Worm (Caenorhabditis elegans): ENCODE measurements around the gene skr-16.

skr-16 gene

DNA sequence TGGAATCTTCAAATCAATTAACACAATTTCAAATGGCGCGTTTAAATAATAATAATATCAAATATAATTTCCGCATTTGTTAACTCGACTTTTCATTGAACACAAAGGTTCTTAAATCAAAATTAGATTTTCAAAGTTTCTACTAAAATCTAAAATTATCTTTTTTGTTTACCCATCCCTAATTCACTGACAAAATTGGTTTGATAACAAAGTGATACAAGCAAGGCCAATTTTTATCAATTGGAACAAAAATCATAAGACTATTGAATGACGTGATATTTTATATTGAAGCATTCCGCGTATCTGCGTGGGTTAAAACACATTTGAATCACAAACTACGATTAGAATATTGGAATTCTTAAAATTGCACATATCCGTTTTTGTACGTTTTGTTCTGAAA lies 21.9 kb downstream of the skr-16 start:
- TF ChIP-seq ztf-23 (GFP tag; IDR thresholded peaks at IDR 0.05), result no peak
- no peak for TF ChIP-seq ztf-29 (GFP tag; IDR thresholded peaks at IDR 0.05)
- no peak for TF ChIP-seq T22C8.4 (GFP tag; IDR thresholded peaks at IDR 0.05)
- no peak for TF ChIP-seq ref-1 (GFP tag; conservative IDR thresholded peaks at IDR 0.05)
- no peak for TF ChIP-seq cog-1 (tag; optimal IDR thresholded peaks at IDR 0.05)
- TF ChIP-seq med-1 (GFP tag; optimal IDR thresholded peaks at IDR 0.05; ENCODE audit: insufficient read depth), result no peak
- no peak for TF ChIP-seq tab-1 (GFP tag; IDR thresholded peaks at IDR 0.05)
- TF ChIP-seq klf-2 (GFP tag; conservative IDR thresholded peaks at IDR 0.05), result no peak
- TF ChIP-seq flt-1 (GFP tag; IDR thresholded peaks at IDR 0.05), result no peak

DNA sequence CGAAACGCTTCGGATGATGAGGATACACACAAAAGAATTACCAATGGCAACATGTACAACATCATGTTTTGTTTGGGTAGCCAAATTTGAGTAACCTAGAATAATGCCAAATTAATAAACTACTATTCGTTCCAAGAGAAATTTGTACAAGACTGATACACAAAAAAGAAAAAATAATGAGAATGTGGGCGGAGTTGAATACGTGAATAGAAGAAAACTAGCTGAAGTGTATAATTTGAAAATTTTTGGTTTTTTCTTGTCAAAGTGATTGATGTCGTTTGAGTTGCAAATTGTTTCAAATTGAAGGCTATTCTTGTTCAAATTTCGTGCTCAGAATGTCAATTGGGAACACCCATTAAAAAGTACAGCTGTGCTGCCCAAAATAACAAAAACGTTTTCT lies 23.2 kb downstream of the skr-16 start, which contains the start of gene R13A1.5:
R13A1.5 (minus strand) TSS at position 101 of the 400 bp plus-strand sequence.
- TF ChIP-seq T22C8.4 (GFP tag; IDR thresholded peaks at IDR 0.05) (no peak), tab-1 (GFP tag; IDR thresholded peaks at IDR 0.05) (no peak), flt-1 (GFP tag; IDR thresholded peaks at IDR 0.05) (no peak), ref-1 (GFP tag; conservative IDR thresholded peaks at IDR 0.05) (no peak), ztf-29 (GFP tag; IDR thresholded peaks at IDR 0.05) (no peak), klf-2 (GFP tag; conservative IDR thresholded peaks at IDR 0.05) (no peak), cog-1 (tag; optimal IDR thresholded peaks at IDR 0.05) (no peak), med-1 (GFP tag; optimal IDR thresholded peaks at IDR 0.05; ENCODE audit: insufficient read depth) (no peak), ztf-23 (GFP tag; IDR thresholded peaks at IDR 0.05) (no peak)

DNA sequence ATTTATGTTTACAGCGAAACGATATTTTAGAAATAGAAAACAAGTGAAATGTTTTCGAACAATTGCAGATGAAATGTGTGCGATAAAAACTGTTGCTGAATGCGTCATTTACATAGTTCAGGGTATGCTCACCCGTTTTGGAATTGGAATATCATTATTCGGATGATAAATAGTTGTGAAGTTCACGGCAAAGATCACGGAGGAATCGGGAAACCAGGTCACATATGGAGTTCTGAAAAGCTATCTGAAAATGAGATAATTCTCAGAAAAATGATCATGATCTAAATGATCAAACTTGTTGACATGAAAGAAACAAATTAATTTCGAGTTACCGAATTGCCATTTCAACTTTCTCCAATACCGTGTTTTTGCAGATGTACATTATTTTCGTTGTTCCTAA lies 27.2 kb downstream of the skr-16 start, which contains the start of gene best-16:
best-16 (minus strand) TSS at position 101 of the 400 bp plus-strand sequence.
- TF ChIP-seq ztf-29 (GFP tag; IDR thresholded peaks at IDR 0.05), result no peak
- no peak for TF ChIP-seq klf-2 (GFP tag; conservative IDR thresholded peaks at IDR 0.05)
- no peak for TF ChIP-seq tab-1 (GFP tag; IDR thresholded peaks at IDR 0.05)
- TF ChIP-seq med-1 (GFP tag; optimal IDR thresholded peaks at IDR 0.05; ENCODE audit: insufficient read depth), result no peak
- TF ChIP-seq T22C8.4 (GFP tag; IDR thresholded peaks at IDR 0.05), result no peak
- no peak for TF ChIP-seq ztf-23 (GFP tag; IDR thresholded peaks at IDR 0.05)
- TF ChIP-seq flt-1 (GFP tag; IDR thresholded peaks at IDR 0.05), result no peak
- TF ChIP-seq cog-1 (tag; optimal IDR thresholded peaks at IDR 0.05), result no peak
- no peak for TF ChIP-seq ref-1 (GFP tag; conservative IDR thresholded peaks at IDR 0.05)

DNA sequence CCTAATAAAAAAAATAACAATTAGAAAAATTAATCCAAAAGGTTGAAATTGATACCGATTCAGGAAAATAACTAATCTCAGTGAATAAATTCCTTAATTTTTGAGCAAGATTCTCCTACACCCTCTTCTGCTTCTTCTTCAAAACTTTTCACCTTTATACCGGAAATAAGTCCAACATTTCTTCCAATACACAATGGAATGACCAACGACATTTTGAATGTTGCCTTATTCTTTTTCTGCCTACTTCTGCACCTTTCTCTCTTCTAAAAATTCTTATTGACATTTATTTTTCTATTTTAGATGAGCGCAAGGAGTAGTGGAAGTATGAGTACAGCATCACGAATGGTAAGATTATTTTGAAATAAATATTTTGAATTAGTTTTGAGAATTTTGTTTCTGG lies 28.3 kb downstream of the skr-16 start, which contains the start of gene unc-8:
unc-8 (plus strand) TSS at position 301 of the 400 bp plus-strand sequence.
- TF ChIP-seq ztf-29 (GFP tag; IDR thresholded peaks at IDR 0.05), result no peak
- no peak for TF ChIP-seq cog-1 (tag; optimal IDR thresholded peaks at IDR 0.05)
- TF ChIP-seq ztf-23 (GFP tag; IDR thresholded peaks at IDR 0.05), result no peak
- TF ChIP-seq klf-2 (GFP tag; conservative IDR thresholded peaks at IDR 0.05), result no peak
- no peak for TF ChIP-seq ref-1 (GFP tag; conservative IDR thresholded peaks at IDR 0.05)
- TF ChIP-seq flt-1 (GFP tag; IDR thresholded peaks at IDR 0.05), result no peak
- no peak for TF ChIP-seq tab-1 (GFP tag; IDR thresholded peaks at IDR 0.05)
- no peak for TF ChIP-seq T22C8.4 (GFP tag; IDR thresholded peaks at IDR 0.05)
- no peak for TF ChIP-seq med-1 (GFP tag; optimal IDR thresholded peaks at IDR 0.05; ENCODE audit: insufficient read depth)

DNA sequence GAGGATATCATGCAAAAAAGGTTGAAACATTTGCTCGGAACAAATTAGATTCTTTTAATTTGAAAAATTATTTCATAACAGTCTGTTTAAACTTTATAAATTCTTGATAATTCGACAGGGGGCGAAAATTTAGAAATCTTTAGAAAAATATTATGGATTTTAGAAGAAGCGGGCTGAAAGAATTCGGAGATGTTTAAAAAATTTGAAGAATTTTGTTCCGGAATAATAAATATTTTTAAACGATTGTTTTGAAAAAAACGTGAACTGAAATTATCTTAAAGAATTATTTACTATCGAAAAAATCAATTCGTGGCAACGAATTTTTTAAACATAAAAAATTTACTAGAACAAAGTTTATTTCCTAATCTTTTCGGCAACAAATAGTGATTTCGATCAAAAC lies 35.2 kb downstream of the skr-16 start, which contains the start of gene R13A1.3:
R13A1.3 (plus strand) TSS at position 301 of the 400 bp plus-strand sequence.
- TF ChIP-seq flt-1 (GFP tag; IDR thresholded peaks at IDR 0.05) (no peak), tab-1 (GFP tag; IDR thresholded peaks at IDR 0.05) (no peak), ztf-29 (GFP tag; IDR thresholded peaks at IDR 0.05) (no peak), T22C8.4 (GFP tag; IDR thresholded peaks at IDR 0.05) (no peak), klf-2 (GFP tag; conservative IDR thresholded peaks at IDR 0.05) (no peak), ref-1 (GFP tag; conservative IDR thresholded peaks at IDR 0.05) (no peak), med-1 (GFP tag; optimal IDR thresholded peaks at IDR 0.05; ENCODE audit: insufficient read depth) (no peak), cog-1 (tag; optimal IDR thresholded peaks at IDR 0.05) (no peak), ztf-23 (GFP tag; IDR thresholded peaks at IDR 0.05) (no peak)

DNA sequence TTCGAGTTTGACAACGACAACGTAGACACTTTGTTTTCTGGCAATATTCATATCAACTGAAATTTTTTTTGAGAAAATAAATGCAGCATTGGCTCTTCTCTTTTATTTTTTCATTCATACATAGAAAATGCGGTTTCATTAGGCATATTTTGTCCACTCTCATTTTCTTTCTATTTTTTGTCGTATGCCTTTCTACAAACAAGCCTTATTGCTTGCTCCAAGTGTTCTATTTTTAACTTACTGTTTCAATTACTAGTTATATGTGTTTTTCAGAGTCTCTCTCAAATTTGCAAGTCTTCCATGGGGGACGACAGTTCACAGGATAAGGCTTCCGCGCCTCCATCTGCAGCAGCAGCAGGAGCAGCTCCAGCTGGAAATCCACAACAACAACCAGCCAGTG lies 37.5 kb downstream of the skr-16 start, which contains the start of gene kcc-1:
kcc-1 (plus strand) TSS at position 301 of the 400 bp plus-strand sequence.
- no peak for TF ChIP-seq flt-1 (GFP tag; IDR thresholded peaks at IDR 0.05)
- no peak for TF ChIP-seq ref-1 (GFP tag; conservative IDR thresholded peaks at IDR 0.05)
- TF ChIP-seq ztf-29 (GFP tag; IDR thresholded peaks at IDR 0.05), result no peak
- no peak for TF ChIP-seq ztf-23 (GFP tag; IDR thresholded peaks at IDR 0.05)
- no peak for TF ChIP-seq med-1 (GFP tag; optimal IDR thresholded peaks at IDR 0.05; ENCODE audit: insufficient read depth)
- no peak for TF ChIP-seq klf-2 (GFP tag; conservative IDR thresholded peaks at IDR 0.05)
- TF ChIP-seq tab-1 (GFP tag; IDR thresholded peaks at IDR 0.05), result no peak
- TF ChIP-seq cog-1 (tag; optimal IDR thresholded peaks at IDR 0.05), result no peak
- TF ChIP-seq T22C8.4 (GFP tag; IDR thresholded peaks at IDR 0.05), result no peak

DNA sequence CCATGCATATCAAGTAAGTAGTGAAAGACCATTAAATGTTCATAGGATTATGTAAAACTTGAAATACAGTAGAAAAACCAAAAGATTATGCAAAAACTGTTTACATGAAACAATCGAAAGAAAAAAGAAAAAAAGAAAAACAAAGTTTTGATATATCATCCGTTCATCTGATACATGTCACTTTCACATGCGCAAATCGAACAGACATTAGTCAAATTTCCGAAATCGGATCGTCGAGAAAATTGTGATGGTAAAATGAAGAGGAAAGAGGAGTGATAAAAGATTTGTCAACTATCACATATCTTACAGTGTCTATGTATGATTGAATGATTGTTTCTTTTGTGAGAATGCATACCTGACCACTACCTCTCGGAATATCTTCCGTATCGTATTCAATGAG lies 40.5 kb downstream of the skr-16 start:
- TF ChIP-seq T22C8.4 (GFP tag; IDR thresholded peaks at IDR 0.05) (no peak), tab-1 (GFP tag; IDR thresholded peaks at IDR 0.05) (no peak), ztf-29 (GFP tag; IDR thresholded peaks at IDR 0.05) (no peak), cog-1 (tag; optimal IDR thresholded peaks at IDR 0.05) (no peak), klf-2 (GFP tag; conservative IDR thresholded peaks at IDR 0.05) (no peak), ref-1 (GFP tag; conservative IDR thresholded peaks at IDR 0.05) (no peak), flt-1 (GFP tag; IDR thresholded peaks at IDR 0.05) (no peak), ztf-23 (GFP tag; IDR thresholded peaks at IDR 0.05) (no peak), med-1 (GFP tag; optimal IDR thresholded peaks at IDR 0.05; ENCODE audit: insufficient read depth) (no peak)

DNA sequence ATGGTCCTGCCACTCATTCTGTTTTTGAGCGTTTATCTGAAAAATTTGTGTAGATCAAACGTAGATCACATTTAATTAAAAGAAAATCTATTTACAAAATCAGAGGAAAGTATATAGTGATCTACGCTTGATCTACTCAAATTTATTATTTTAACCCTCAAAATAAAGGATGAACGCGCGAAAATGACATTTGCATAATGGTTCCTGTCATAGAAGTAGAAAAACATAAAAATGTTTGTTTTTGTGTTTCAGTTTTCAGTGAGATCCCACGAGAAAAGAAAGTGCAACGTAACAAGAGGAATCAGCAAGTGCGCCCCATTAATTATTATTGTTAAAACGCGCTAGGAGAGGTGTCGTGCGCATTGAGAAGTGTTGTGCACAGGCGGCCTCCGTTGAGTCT lies 42.8 kb downstream of the skr-16 start:
- TF ChIP-seq ref-1 (GFP tag; conservative IDR thresholded peaks at IDR 0.05), result no peak
- TF ChIP-seq ztf-29 (GFP tag; IDR thresholded peaks at IDR 0.05), result no peak
- no peak for TF ChIP-seq ztf-23 (GFP tag; IDR thresholded peaks at IDR 0.05)
- TF ChIP-seq flt-1 (GFP tag; IDR thresholded peaks at IDR 0.05), result no peak
- no peak for TF ChIP-seq tab-1 (GFP tag; IDR thresholded peaks at IDR 0.05)
- TF ChIP-seq med-1 (GFP tag; optimal IDR thresholded peaks at IDR 0.05; ENCODE audit: insufficient read depth), result no peak
- TF ChIP-seq T22C8.4 (GFP tag; IDR thresholded peaks at IDR 0.05), result no peak
- no peak for TF ChIP-seq klf-2 (GFP tag; conservative IDR thresholded peaks at IDR 0.05)
- TF ChIP-seq cog-1 (tag; optimal IDR thresholded peaks at IDR 0.05), result no peak

DNA sequence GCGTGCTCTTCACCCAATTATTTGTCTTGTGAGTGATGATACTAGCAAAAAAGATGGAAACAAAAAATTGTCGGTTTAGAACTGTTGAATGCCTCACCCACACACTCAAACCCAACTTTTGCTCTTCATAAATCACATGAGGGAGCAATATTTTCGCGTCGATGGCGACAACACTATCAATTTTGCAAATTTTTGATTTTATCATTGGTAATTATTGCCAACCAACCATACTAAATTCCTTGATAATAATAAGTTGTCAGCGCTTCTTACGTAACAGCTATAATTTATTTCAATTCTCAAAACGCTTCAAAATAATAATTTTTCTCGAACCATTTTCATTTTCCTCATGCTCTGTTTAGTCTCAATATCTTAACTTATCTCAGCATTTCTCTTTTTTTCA lies 44.3 kb downstream of the skr-16 start:
- no peak for TF ChIP-seq tab-1 (GFP tag; IDR thresholded peaks at IDR 0.05)
- TF ChIP-seq cog-1 (tag; optimal IDR thresholded peaks at IDR 0.05), result no peak
- no peak for TF ChIP-seq med-1 (GFP tag; optimal IDR thresholded peaks at IDR 0.05; ENCODE audit: insufficient read depth)
- TF ChIP-seq T22C8.4 (GFP tag; IDR thresholded peaks at IDR 0.05), result no peak
- no peak for TF ChIP-seq flt-1 (GFP tag; IDR thresholded peaks at IDR 0.05)
- TF ChIP-seq ref-1 (GFP tag; conservative IDR thresholded peaks at IDR 0.05), result no peak
- TF ChIP-seq ztf-23 (GFP tag; IDR thresholded peaks at IDR 0.05), result no peak
- TF ChIP-seq ztf-29 (GFP tag; IDR thresholded peaks at IDR 0.05), result no peak

Data from whole organism, midembryonic.